Fruit fly (Drosophila melanogaster) whole organism, embryonic: ENCODE measurements around the gene Ugt37D1.

ENCODE experiments used
- Ada2b ChIP-seq: fragments of 200-800 bp; sonication (Bioruptor generic); IDR thresholded peaks from 2 replicates; pipeline ENCODE4 v1.3.6; 2022; ENCODE audit warnings: missing biosample characterization, missing genetic modification characterization
- Atf3 ChIP-seq: fragments of 200-800 bp; sonication (Bioruptor generic); optimal IDR thresholded peaks from 3 replicates; lab custom pipeline; 2016; ENCODE audit warnings: missing biosample characterization, missing genetic modification characterization
- BtbVII ChIP-seq: fragments of 200-800 bp; sonication (Bioruptor generic); optimal IDR thresholded peaks from 3 replicates; lab custom pipeline; 2017; ENCODE audit warnings: missing biosample characterization, mild to moderate bottlenecking, missing genetic modification characterization
- CG10366 ChIP-seq: fragments of 200-800 bp; sonication (Bioruptor generic); IDR thresholded peaks from 2 replicates; pipeline ENCODE4 v1.3.6; 2022; ENCODE audit warnings: missing biosample characterization, missing genetic modification characterization
- CG10543 ChIP-seq: fragments of 200-800 bp; sonication (Bioruptor generic); optimal IDR thresholded peaks from 3 replicates; lab custom pipeline; 2017; ENCODE audit warnings: missing biosample characterization, mild to moderate bottlenecking, missing genetic modification characterization, moderate library complexity
- CG11695 ChIP-seq: fragments of 200-800 bp; sonication (Bioruptor generic); IDR thresholded peaks from 3 replicates; pipeline ENCODE4 v1.3.6; 2022; ENCODE audit warnings: missing biosample characterization, missing genetic modification characterization
- CG11696 ChIP-seq: fragments of 200-800 bp; sonication (Bioruptor generic); IDR thresholded peaks from 2 replicates; pipeline ENCODE4 v1.3.6; 2022; ENCODE audit warnings: missing biosample characterization, missing genetic modification characterization
- CG12155 ChIP-seq: fragments of 200-800 bp; sonication (Bioruptor generic); optimal IDR thresholded peaks from 3 replicates; lab custom pipeline; 2016; ENCODE audit warnings: missing biosample characterization, missing genetic modification characterization
- CG12391 ChIP-seq: fragments of 200-800 bp; sonication (Bioruptor generic); optimal IDR thresholded peaks from 3 replicates; lab custom pipeline; 2018; ENCODE audit warnings: missing biosample characterization, mild to moderate bottlenecking, missing genetic modification characterization, moderate library complexity
- CG14050 ChIP-seq: fragments of 200-800 bp; sonication (Bioruptor generic); IDR thresholded peaks from 3 replicates; pipeline ENCODE4 v1.3.6; 2022; ENCODE audit warnings: missing biosample characterization, missing genetic modification characterization
- CG1602 ChIP-seq: fragments of 200-800 bp; sonication (Bioruptor generic); optimal IDR thresholded peaks from 3 replicates; lab custom pipeline; 2016; ENCODE audit warnings: missing biosample characterization, missing genetic modification characterization
- CG16779 ChIP-seq: fragments of 200-800 bp; sonication (Bioruptor generic); IDR thresholded peaks from 2 replicates; pipeline ENCODE4 v1.3.6; 2022; ENCODE audit warnings: missing biosample characterization, missing genetic modification characterization
- CG18599 ChIP-seq: fragments of 200-800 bp; sonication (Bioruptor generic); optimal IDR thresholded peaks from 3 replicates; lab custom pipeline; 2017; ENCODE audit warnings: missing biosample characterization, missing genetic modification characterization, mild to moderate bottlenecking, moderate library complexity, missing genetic modification reagents
- CG2129 ChIP-seq: fragments of 200-800 bp; sonication (Bioruptor generic); IDR thresholded peaks from 2 replicates; pipeline ENCODE4 v1.3.6; 2022; ENCODE audit warnings: missing biosample characterization, missing genetic modification characterization; ENCODE audit not compliant: partially characterized antibody
- CG2202 ChIP-seq: fragments of 200-800 bp; sonication (Bioruptor generic); optimal IDR thresholded peaks from 2 replicates; lab custom pipeline; 2018; ENCODE audit warnings: missing biosample characterization, mild to moderate bottlenecking, missing genetic modification characterization
- CG4282 ChIP-seq: fragments of 200-800 bp; sonication (Bioruptor generic); optimal IDR thresholded peaks from 2 replicates; lab custom pipeline; 2016; ENCODE audit warnings: missing biosample characterization, missing genetic modification characterization
- CG5245 ChIP-seq: fragments of 200-800 bp; sonication (Bioruptor generic); optimal IDR thresholded peaks from 3 replicates; lab custom pipeline; 2016; ENCODE audit warnings: missing biosample characterization, missing genetic modification characterization
- CG7963 ChIP-seq: fragments of 200-800 bp; sonication (Bioruptor generic); IDR thresholded peaks from 3 replicates; pipeline ENCODE4 v1.3.6; 2022; ENCODE audit warnings: missing biosample characterization, missing genetic modification characterization; ENCODE audit not compliant: partially characterized antibody
- CG8765 ChIP-seq: fragments of 200-800 bp; sonication (Bioruptor generic); IDR thresholded peaks from 2 replicates; pipeline ENCODE4 v1.3.6; 2022; ENCODE audit warnings: missing biosample characterization, missing genetic modification characterization
- CHES-1-like ChIP-seq: fragments of 200-800 bp; sonication (Bioruptor generic); optimal IDR thresholded peaks from 2 replicates; lab custom pipeline; 2016; ENCODE audit warnings: missing biosample characterization, missing genetic modification characterization
- CTCF ChIP-seq: fragments of 200-800 bp; sonication (Bioruptor generic); optimal IDR thresholded peaks from 2 replicates; lab custom pipeline; 2017; ENCODE audit warnings: missing biosample characterization, mild to moderate bottlenecking, missing genetic modification characterization, moderate library complexity
- Chrac-16 ChIP-seq: fragments of 200-800 bp; sonication (Bioruptor generic); optimal IDR thresholded peaks from 3 replicates; lab custom pipeline; 2016; ENCODE audit warnings: missing biosample characterization, missing genetic modification characterization
- Deaf1 ChIP-seq: fragments of 200-800 bp; optimal IDR thresholded peaks from 3 replicates; lab custom pipeline; 2019; ENCODE audit warnings: missing biosample characterization, mild to moderate bottlenecking, missing genetic modification characterization, moderate library complexity
- Doc2 ChIP-seq: fragments of 200-800 bp; sonication (Bioruptor generic); IDR thresholded peaks from 2 replicates; pipeline ENCODE4 v1.3.6; 2022; ENCODE audit warnings: missing biosample characterization, missing genetic modification characterization
- Dp ChIP-seq: fragments of 200-800 bp; sonication (Bioruptor generic); optimal IDR thresholded peaks from 2 replicates; lab custom pipeline; 2018; ENCODE audit warnings: missing biosample characterization, mild to moderate bottlenecking, missing genetic modification characterization, moderate library complexity
- E2f2 ChIP-seq: fragments of 200-800 bp; sonication (Bioruptor generic); IDR thresholded peaks from 2 replicates; pipeline ENCODE4 v1.3.6; 2022; ENCODE audit warnings: missing biosample characterization, missing genetic modification characterization
- Ets65A ChIP-seq: fragments of 200-800 bp; sonication (Bioruptor generic); peaks from one replicate; lab custom pipeline; 2016; ENCODE audit warnings: missing biosample characterization, missing genetic modification characterization
- H2.0 ChIP-seq: fragments of 200-800 bp; sonication (Bioruptor generic); IDR thresholded peaks from 2 replicates; pipeline ENCODE4 v1.3.6; 2022; ENCODE audit warnings: missing biosample characterization, missing genetic modification characterization
- HHEX ChIP-seq: fragments of 200-800 bp; sonication (Bioruptor generic); optimal IDR thresholded peaks from 3 replicates; lab custom pipeline; 2017; ENCODE audit warnings: missing biosample characterization, mild to moderate bottlenecking, missing genetic modification characterization, missing genetic modification reagents
- HmgD ChIP-seq: fragments of 200-800 bp; sonication (Bioruptor generic); optimal IDR thresholded peaks from 3 replicates; lab custom pipeline; 2016; ENCODE audit warnings: missing biosample characterization, missing genetic modification characterization
- HmgZ ChIP-seq: fragments of 200-800 bp; sonication (Bioruptor generic); optimal IDR thresholded peaks from 2 replicates; lab custom pipeline; 2018; ENCODE audit warnings: missing biosample characterization, mild to moderate bottlenecking, missing genetic modification characterization
- Hr78 ChIP-seq, 2 experiments: fragments of 200-800 bp in 1 of 2; fragments of >200 bp in 1 of 2; sonication (Bioruptor generic) in 1 of 2; optimal IDR thresholded peaks; 2 replicates each; lab custom pipeline; 2017 to 2019; ENCODE audit warnings: missing biosample characterization in 2 of 2, missing genetic modification characterization in 2 of 2, mild to moderate bottlenecking in 1 of 2, moderate library complexity in 1 of 2
- Lim3 ChIP-seq: fragments of 200-800 bp; sonication (Bioruptor generic); IDR thresholded peaks from 2 replicates; pipeline ENCODE4 v1.3.6; 2022; ENCODE audit warnings: missing biosample characterization, missing genetic modification characterization
- Lpt ChIP-seq: fragments of >200 bp; optimal IDR thresholded peaks from 2 replicates; lab custom pipeline; 2018; ENCODE audit warnings: missing biosample characterization, missing genetic modification characterization
- NC2α ChIP-seq: fragments of 200-800 bp; sonication (Bioruptor generic); optimal IDR thresholded peaks from 2 replicates; lab custom pipeline; 2016; ENCODE audit warnings: missing biosample characterization, missing genetic modification characterization
- NC2β ChIP-seq: fragments of 200-800 bp; sonication (Bioruptor generic); optimal IDR thresholded peaks from 2 replicates; lab custom pipeline; 2016; ENCODE audit warnings: missing biosample characterization, missing genetic modification characterization
- Xrp1 ChIP-seq: fragments of 200-800 bp; sonication (Bioruptor generic); IDR thresholded peaks from 2 replicates; pipeline ENCODE4 v1.3.6; 2022; ENCODE audit warnings: missing biosample characterization, missing genetic modification characterization
- bigmax ChIP-seq: fragments of 200-800 bp; sonication (Bioruptor generic); optimal IDR thresholded peaks from 2 replicates; lab custom pipeline; 2018; ENCODE audit warnings: missing biosample characterization, mild to moderate bottlenecking, missing genetic modification characterization
- br ChIP-seq: fragments of >200 bp; optimal IDR thresholded peaks from 2 replicates; lab custom pipeline; 2017
- eyg ChIP-seq: fragments of 200-800 bp; sonication (Bioruptor generic); optimal IDR thresholded peaks from 3 replicates; lab custom pipeline; 2016; ENCODE audit warnings: missing biosample characterization, missing genetic modification characterization
- grau ChIP-seq: fragments of 200-800 bp; optimal IDR thresholded peaks from 3 replicates; lab custom pipeline; 2019; ENCODE audit warnings: missing biosample characterization, mild to moderate bottlenecking, missing genetic modification characterization, moderate library complexity
- ind ChIP-seq: fragments of 200-800 bp; sonication (Bioruptor generic); optimal IDR thresholded peaks from 3 replicates; lab custom pipeline; 2016; ENCODE audit warnings: missing biosample characterization, missing genetic modification characterization
- jigr1 ChIP-seq: fragments of 200-800 bp; sonication (Bioruptor generic); IDR thresholded peaks from 3 replicates; pipeline ENCODE4 v1.3.6; 2022; ENCODE audit warnings: missing biosample characterization, missing genetic modification characterization
- lilli ChIP-seq: fragments of 200-800 bp; sonication (Bioruptor generic); optimal IDR thresholded peaks from 3 replicates; lab custom pipeline; 2016; ENCODE audit warnings: missing biosample characterization, missing genetic modification characterization
- luna ChIP-seq: fragments of 200-800 bp; sonication (Bioruptor generic); optimal IDR thresholded peaks from 2 replicates; lab custom pipeline; 2016; ENCODE audit warnings: missing biosample characterization, missing genetic modification characterization
- odd ChIP-seq: fragments of 200-800 bp; sonication (Bioruptor generic); optimal IDR thresholded peaks from 2 replicates; lab custom pipeline; 2017; ENCODE audit warnings: missing biosample characterization, mild to moderate bottlenecking, missing genetic modification characterization
- pfk ChIP-seq: fragments of 200-800 bp; sonication (Bioruptor generic); optimal IDR thresholded peaks from 2 replicates; lab custom pipeline; 2018; ENCODE audit warnings: missing biosample characterization, mild to moderate bottlenecking, missing genetic modification characterization, moderate library complexity
- ranshi ChIP-seq: fragments of 200-800 bp; sonication (Bioruptor generic); IDR thresholded peaks from 2 replicates; pipeline ENCODE4 v1.3.6; 2022; ENCODE audit warnings: missing biosample characterization, missing genetic modification characterization
- sqz ChIP-seq: fragments of 200-800 bp; sonication (Bioruptor generic); optimal IDR thresholded peaks from 3 replicates; lab custom pipeline; 2018; ENCODE audit warnings: missing biosample characterization, mild to moderate bottlenecking, missing genetic modification characterization
- tup ChIP-seq: fragments of 200-800 bp; sonication (Bioruptor generic); optimal IDR thresholded peaks from 2 replicates; lab custom pipeline; 2016; ENCODE audit warnings: missing biosample characterization, mild to moderate bottlenecking, missing genetic modification characterization, moderate library complexity
- vfl ChIP-seq: fragments of 200-800 bp; sonication (Bioruptor generic); optimal IDR thresholded peaks from 2 replicates; lab custom pipeline; 2016; ENCODE audit warnings: missing biosample characterization, missing genetic modification characterization

The Ugt37D1 gene

dm6 chr2L:16815989-16816749 is 17.3 kb downstream of the Ugt37D1 start, which contains the start of gene mdy (continued):
- TF ChIP-seq NC2β (GFP tag; lab: Kevin White, UChicago) (peak; percentile 37), CHES-1-like (GFP tag; lab: Kevin White, UChicago) (peak; percentile 68), Ada2b (GFP tag; lab: Robert Waterston, UW) (peak; percentile 40), eyg (GFP tag; lab: Kevin White, UChicago) (no peak), H2.0 (GFP tag; lab: Robert Waterston, UW) (peak; percentile 62), lilli (GFP tag; lab: Kevin White, UChicago) (peak; percentile 80), HmgZ (tag; lab: Kevin White, UChicago) (peak; percentile 55), Lim3 (GFP tag; lab: Robert Waterston, UW) (no peak), CG2129 (no peak), luna (GFP tag; lab: Kevin White, UChicago) (no peak), grau (peak; percentile 63), CG11695 (peak; percentile 48; the same call in 2 of the 3 replicates), CG18599 (peak; percentile 53), CG2202 (tag; lab: Kevin White, UChicago) (no peak), CG5245 (GFP tag; lab: Kevin White, UChicago) (peak; percentile 32), CTCF (peak; percentile 99), br (lab: Kevin White, UChicago) (no peak), Lpt (GFP tag; lab: Kevin White, UChicago) (no peak), Dp (GFP tag; lab: Kevin White, UChicago) (peak; percentile 89), odd (no peak), CG12155 (GFP tag; lab: Kevin White, UChicago) (peak; percentile 41), NC2α (GFP tag; lab: Kevin White, UChicago) (peak; percentile 6), CG10543 (GFP tag; lab: Kevin White, UChicago) (no peak), CG8765 (GFP tag; lab: Robert Waterston, UW) (peak; percentile 33; the same call in 1 of the 2 replicates), Ets65A (GFP tag; lab: Kevin White, UChicago) (peak; percentile 73), Hr78 (GFP tag; optimal IDR thresholded peaks at IDR 0.05; lab: Kevin White, UChicago) (no peak), CG7963 (GFP tag; lab: Robert Waterston, UW) (0 out of 3 replicates have a peak, but pooled peaks have one; percentile 29), jigr1 (GFP tag; lab: Robert Waterston, UW) (no peak), pfk (GFP tag; lab: Kevin White, UChicago) (no peak), CG16779 (peak; percentile 22; the same call in 1 of the 2 replicates), CG14050 (GFP tag; lab: Robert Waterston, UW) (peak; percentile 26; the same call in 1 of the 3 replicates), CG1602 (GFP tag; lab: Kevin White, UChicago) (peak; percentile 44), Atf3 (GFP tag; lab: Kevin White, UChicago) (peak; percentile 16), CG10366 (peak; percentile 49), CG4282 (GFP tag; lab: Kevin White, UChicago) (peak; percentile 9), tup (peak; percentile 29), HHEX (GFP tag; lab: Kevin White, UChicago) (no peak), Xrp1 (GFP tag; lab: Robert Waterston, UW) (peak; percentile 56), HmgD (GFP tag; lab: Kevin White, UChicago) (no peak), Deaf1 (tag; lab: Kevin White, UChicago) (peak; percentile 21), sqz (GFP tag; lab: Kevin White, UChicago) (no peak), CG12391 (peak; percentile 77), ind (GFP tag; lab: Kevin White, UChicago) (peak; percentile 12), ranshi (GFP tag; lab: Robert Waterston, UW) (peak; percentile 74; the same call in 1 of the 2 replicates), E2f2 (peak; percentile 92), CG11696 (GFP tag; lab: Robert Waterston, UW) (no peak), vfl (GFP tag; lab: Kevin White, UChicago) (peak; percentile 62), Chrac-16 (GFP tag; lab: Kevin White, UChicago) (peak; percentile 69), Doc2 (GFP tag; lab: Robert Waterston, UW) (no peak), bigmax (GFP tag; lab: Kevin White, UChicago) (no peak), BtbVII (GFP tag; lab: Kevin White, UChicago) (no peak)
